Worm (Caenorhabditis elegans): ENCODE data around the gene C16A3.6.
A peak's percentile ranks its signal among the peaks of the same experiment; 100 is the strongest.

Gene C16A3.6

DNA sequence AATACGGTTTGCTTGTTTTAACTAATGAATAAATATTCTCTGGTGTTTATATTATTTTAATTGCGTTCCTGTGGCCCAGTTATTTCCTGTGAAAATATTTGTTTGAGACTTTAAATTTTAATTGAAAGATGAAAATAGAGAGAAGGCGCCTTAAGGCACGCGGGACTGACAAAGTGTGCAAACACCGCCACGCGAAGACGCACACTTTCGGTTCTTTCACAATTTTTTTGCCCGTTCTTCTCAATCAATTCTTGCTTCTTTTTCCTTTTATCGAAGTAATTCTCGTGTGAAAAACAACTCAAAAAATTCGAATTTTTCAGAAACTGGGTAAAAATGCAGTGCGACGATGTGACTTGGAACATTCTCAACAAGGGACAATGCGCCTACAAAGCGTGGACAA, at the start of gene C16A3.6:
Gene C16A3.6 (plus strand): TSS at position 84 of the 400 bp plus-strand sequence.
- TF ChIP-seq hlh-30 (tag; optimal IDR thresholded peaks at IDR 0.05; ENCODE audit: insufficient read depth) (peak; percentile 25), Y22D7AL.16 (tag; optimal IDR thresholded peaks at IDR 0.05) (no peak), ceh-14 (tag; optimal IDR thresholded peaks at IDR 0.05) (no peak), ceh-31 (tag; optimal IDR thresholded peaks at IDR 0.05) (no peak), ceh-2 (tag; optimal IDR thresholded peaks at IDR 0.05) (no peak), pha-2 (tag; optimal IDR thresholded peaks at IDR 0.05) (no peak)

ce11 chrIII:6331211-6331782, 47.7 kb upstream of the C16A3.6 start, which contains the start of gene C56G2.4:
TSS of gene C56G2.4 (plus strand) at chrIII:6331732.
- no peak for TF ChIP-seq sox-4 (tag; optimal IDR thresholded peaks at IDR 0.05)
- peak; percentile 22 for TF ChIP-seq unc-42 (tag; optimal IDR thresholded peaks at IDR 0.05)
- TF ChIP-seq ceh-31 (tag; optimal IDR thresholded peaks at IDR 0.05) = no peak
- no peak for TF ChIP-seq ceh-2 (tag; optimal IDR thresholded peaks at IDR 0.05)
- TF ChIP-seq sox-2 (GFP tag; IDR thresholded peaks at IDR 0.05) = no peak

DNA sequence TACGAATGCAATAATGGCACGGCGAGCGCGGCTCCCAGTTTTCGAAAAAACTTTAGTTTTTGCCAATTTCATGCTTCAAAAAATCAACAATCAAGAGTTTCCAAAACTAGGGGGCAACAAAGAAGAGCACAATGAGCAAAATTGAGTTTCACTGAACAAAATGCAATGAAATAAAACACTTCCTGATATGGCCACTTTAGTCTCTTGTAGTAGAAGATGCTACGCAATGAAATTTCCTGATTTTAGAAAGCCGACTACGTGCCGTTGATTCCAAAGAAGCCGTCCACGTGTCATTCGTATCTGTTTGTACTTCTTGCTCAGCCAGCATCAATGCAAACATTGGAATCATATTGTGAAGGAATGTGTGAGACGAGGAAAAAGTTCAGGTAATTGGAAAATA, 44.6 kb upstream of the C16A3.6 start:
- no peak for TF ChIP-seq fkh-10 (GFP tag; optimal IDR thresholded peaks at IDR 0.05)
- no peak for TF ChIP-seq K09A11.1 (tag; optimal IDR thresholded peaks at IDR 0.05; ENCODE audit: insufficient read depth)
- no peak for TF ChIP-seq unc-55 (GFP tag; optimal IDR thresholded peaks at IDR 0.05)
- TF ChIP-seq pros-1 (tag; optimal IDR thresholded peaks at IDR 0.05) = no peak
- peak; percentile 58 for TF ChIP-seq unc-42 (tag; optimal IDR thresholded peaks at IDR 0.05)

DNA sequence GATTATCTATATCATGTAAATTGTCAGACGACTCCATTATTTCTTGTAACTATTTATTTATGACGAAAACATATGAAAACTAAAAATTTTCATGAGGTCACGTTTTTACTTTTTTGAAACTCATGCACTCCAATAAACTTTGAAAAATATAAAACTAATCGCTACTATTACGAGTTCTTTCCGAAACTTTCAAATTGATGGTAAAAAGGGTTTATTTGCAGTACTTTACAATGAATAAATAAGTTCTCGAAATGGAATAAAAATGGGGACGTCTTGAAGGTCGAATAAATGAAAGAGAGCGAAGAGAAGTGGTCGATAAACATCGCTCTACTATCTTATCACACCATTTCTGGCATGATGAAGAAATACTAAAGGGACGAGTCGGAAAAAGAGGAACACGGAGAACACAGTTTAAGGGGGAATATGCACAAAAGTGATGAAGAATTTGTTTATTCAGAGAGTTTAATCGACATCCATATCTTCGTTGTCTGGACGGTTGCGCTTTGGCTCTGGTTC, 39.0 kb upstream of the C16A3.6 start, which contains the start of gene let-767:
Gene let-767 (minus strand): TSS at position 51 of the 516 bp plus-strand sequence.
- TF ChIP-seq pros-1 (tag; optimal IDR thresholded peaks at IDR 0.05) (no peak), elt-2 (tag; optimal IDR thresholded peaks at IDR 0.05) (peak; percentile 23)

DNA sequence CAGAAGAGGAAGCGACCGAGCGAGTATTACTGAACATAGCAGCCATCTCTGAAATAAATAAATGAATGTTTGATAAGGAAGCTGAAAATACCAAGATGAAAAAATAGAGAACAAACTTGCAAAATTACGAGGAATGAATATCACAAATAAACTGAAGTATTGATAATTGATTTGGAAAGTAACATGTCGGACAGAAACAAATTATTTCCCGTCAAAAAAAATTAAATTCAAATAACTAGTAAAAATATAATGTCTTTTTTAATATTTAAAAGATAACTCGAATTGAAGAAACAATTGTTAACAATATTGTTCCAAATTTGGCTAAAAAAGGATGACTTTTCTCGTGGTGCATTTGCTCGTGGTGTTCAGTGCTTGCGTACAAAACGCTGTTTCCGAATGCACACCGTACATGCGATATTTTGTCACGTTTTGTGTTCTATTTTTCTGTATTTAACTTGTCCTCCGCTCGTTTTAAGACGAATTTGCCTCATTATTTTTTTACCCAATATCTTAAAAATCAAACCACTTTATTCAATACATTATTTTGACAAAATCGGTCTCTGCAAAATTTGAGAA, 37.0 kb upstream of the C16A3.6 start, which contains the start of gene rpn-13:
Gene rpn-13 (minus strand): TSS at position 51 of the 576 bp plus-strand sequence.
- no peak for TF ChIP-seq C08G9.2 (tag; optimal IDR thresholded peaks at IDR 0.05)
- TF ChIP-seq hlh-30 (tag; optimal IDR thresholded peaks at IDR 0.05; ENCODE audit: insufficient read depth) = peak; percentile 70
- peak; percentile 50 for TF ChIP-seq nfya-1 (tag; optimal IDR thresholded peaks at IDR 0.05)
- TF ChIP-seq ceh-6 (GFP tag; optimal IDR thresholded peaks at IDR 0.05) = no peak
- peak; percentile 1 for TF ChIP-seq tbx-2 (tag; optimal IDR thresholded peaks at IDR 0.05)
- peak; percentile 13 for TF ChIP-seq elt-2 (tag; optimal IDR thresholded peaks at IDR 0.05)
- TF ChIP-seq ama-1 (optimal IDR thresholded peaks at IDR 0.05) = no peak

DNA sequence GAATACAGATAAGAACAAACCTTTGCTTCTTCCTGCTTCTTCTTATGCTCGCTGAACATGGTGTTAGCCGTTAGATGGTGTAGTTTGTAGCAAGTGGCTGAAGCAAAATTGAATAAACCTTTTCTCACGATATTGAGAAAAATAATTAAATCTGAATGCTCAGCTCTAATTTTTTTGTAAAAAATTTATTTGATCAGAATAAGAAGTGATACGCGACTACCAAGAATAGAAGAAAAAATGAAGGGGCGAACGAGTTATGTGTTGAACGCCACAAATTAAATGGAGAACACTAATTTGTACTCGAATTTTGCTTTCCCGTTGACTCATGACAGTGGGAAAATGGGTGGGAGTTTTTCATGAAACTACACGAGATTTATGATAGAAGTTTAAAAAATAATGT, 35.8 kb upstream of the C16A3.6 start, which contains the start of gene C56G2.9:
Gene C56G2.9 (minus strand): TSS at position 101 of the 400 bp plus-strand sequence.
- TF ChIP-seq K09A11.1 (tag; optimal IDR thresholded peaks at IDR 0.05; ENCODE audit: insufficient read depth) (no peak), ceh-14 (tag; optimal IDR thresholded peaks at IDR 0.05) (no peak), lin-11 (tag; optimal IDR thresholded peaks at IDR 0.05) (no peak), nfya-1 (tag; optimal IDR thresholded peaks at IDR 0.05) (no peak), fax-1 (tag; optimal IDR thresholded peaks at IDR 0.05) (no peak), K02D7.2 (tag; optimal IDR thresholded peaks at IDR 0.05) (no peak), dmd-4 (tag; optimal IDR thresholded peaks at IDR 0.05; ENCODE audit: borderline replicate concordance) (no peak), ttx-3 (tag; optimal IDR thresholded peaks at IDR 0.05) (no peak), nhr-11 (tag; optimal IDR thresholded peaks at IDR 0.05) (no peak), pha-2 (tag; optimal IDR thresholded peaks at IDR 0.05) (no peak), pha-4 (tag; optimal IDR thresholded peaks at IDR 0.05) (no peak), unc-86 (tag; optimal IDR thresholded peaks at IDR 0.05) (no peak), unc-55 (GFP tag; optimal IDR thresholded peaks at IDR 0.05) (no peak), lim-6 (tag; optimal IDR thresholded peaks at IDR 0.05) (no peak), pat-9 (tag; optimal IDR thresholded peaks at IDR 0.05) (no peak), sdc-2 (tag; optimal IDR thresholded peaks at IDR 0.05) (no peak)
